Fruit fly (Drosophila melanogaster): Measurements from ENCODE around the gene spi.
A peak's percentile ranks its signal among the peaks of the same experiment; 100 is the strongest.

Gene spi

dm6 chr2L:19575626-19576298 lies 1.4 kb downstream of the spi start (continued):
- TF ChIP-seq Dek (tag; optimal IDR thresholded peaks at IDR 0.05): peak; percentile 95
- TF ChIP-seq CG17359 (tag; optimal IDR thresholded peaks at IDR 0.05): peak; percentile 93
- TF ChIP-seq sima (GFP tag; optimal IDR thresholded peaks at IDR 0.05): peak; percentile 89
- TF ChIP-seq br (optimal IDR thresholded peaks at IDR 0.05): no peak
- peak; percentile 92 for TF ChIP-seq CG32772 (GFP tag; IDR thresholded peaks at IDR 0.05)
- TF ChIP-seq ac (GFP tag; optimal IDR thresholded peaks at IDR 0.05): no peak
- TF ChIP-seq CG15073 (GFP tag; optimal IDR thresholded peaks at IDR 0.05): peak; percentile 80
- peak; percentile 97 for TF ChIP-seq CG3281 (GFP tag; optimal IDR thresholded peaks at IDR 0.05)
- TF ChIP-seq tgo (GFP tag; IDR thresholded peaks at IDR 0.05): peak; percentile 92
- TF ChIP-seq CG15696 (tag; optimal IDR thresholded peaks at IDR 0.05): peak; percentile 87
- TF ChIP-seq sd (tag; optimal IDR thresholded peaks at IDR 0.05): peak; percentile 100
- TF ChIP-seq Gsc (GFP tag; IDR thresholded peaks at IDR 0.05): no peak
- TF ChIP-seq cas (GFP tag; IDR thresholded peaks at IDR 0.05): peak; percentile 74
- TF ChIP-seq CG3838 (GFP tag; optimal IDR thresholded peaks at IDR 0.05): peak; percentile 88
- peak; percentile 74 for TF ChIP-seq CG7928 (GFP tag; optimal IDR thresholded peaks at IDR 0.05)
- peak; percentile 70 for TF ChIP-seq CG5953 (GFP tag; IDR thresholded peaks at IDR 0.05)
- peak; percentile 94 for TF ChIP-seq CG7372 (GFP tag; IDR thresholded peaks at IDR 0.05)
- peak; percentile 90 for TF ChIP-seq abd-A (tag; optimal IDR thresholded peaks at IDR 0.05)
- peak; percentile 98 for TF ChIP-seq CG2712 (tag; optimal IDR thresholded peaks at IDR 0.05)
- peak; percentile 63 for TF ChIP-seq CG43689 (GFP tag; IDR thresholded peaks at IDR 0.05)
- TF ChIP-seq CG15601 (tag; optimal IDR thresholded peaks at IDR 0.05): peak; percentile 91
- TF ChIP-seq otp (GFP tag; IDR thresholded peaks at IDR 0.05): peak; percentile 76; the same call in 2 of the 3 replicates
- no peak for TF ChIP-seq nerfin-2 (GFP tag; IDR thresholded peaks at IDR 0.05; ENCODE audit: partially characterized antibody)
- TF ChIP-seq ssp (GFP tag; IDR thresholded peaks at IDR 0.05): peak; percentile 85
- peak; percentile 77 for TF ChIP-seq CG15479 (GFP tag; optimal IDR thresholded peaks at IDR 0.05)
- peak; percentile 89 for TF ChIP-seq Spps (tag; optimal IDR thresholded peaks at IDR 0.05)
- TF ChIP-seq toy (GFP tag; IDR thresholded peaks at IDR 0.05): peak; percentile 83
- no peak for TF ChIP-seq Scr (GFP tag; IDR thresholded peaks at IDR 0.05; ENCODE audit: partially characterized antibody)
- peak; percentile 80 for TF ChIP-seq Nf-YA (GFP tag; IDR thresholded peaks at IDR 0.05)
- peak; percentile 89 for TF ChIP-seq scrt (GFP tag; optimal IDR thresholded peaks at IDR 0.05)
- no peak for TF ChIP-seq cad (GFP tag; optimal IDR thresholded peaks at IDR 0.05)
- TF ChIP-seq CG11093 (GFP tag; IDR thresholded peaks at IDR 0.05): peak; percentile 94
- peak; percentile 96 for TF ChIP-seq NK7.1 (GFP tag; optimal IDR thresholded peaks at IDR 0.05)
- TF ChIP-seq btn (GFP tag; optimal IDR thresholded peaks at IDR 0.05): peak; percentile 94
- peak; percentile 95 for TF ChIP-seq CG16863 (GFP tag; optimal IDR thresholded peaks at IDR 0.05)
- peak; percentile 92 for TF ChIP-seq Fer3 (tag; optimal IDR thresholded peaks at IDR 0.05)
- TF ChIP-seq HmgZ (tag; optimal IDR thresholded peaks at IDR 0.05): peak; percentile 91
- peak; percentile 76 for TF ChIP-seq TFAM (GFP tag; optimal IDR thresholded peaks at IDR 0.05)
- TF ChIP-seq Jarid2 (GFP tag; optimal IDR thresholded peaks at IDR 0.05): peak; percentile 81
- TF ChIP-seq h (optimal IDR thresholded peaks at IDR 0.05): no peak
- peak; percentile 96 for TF ChIP-seq CG12104 (GFP tag; optimal IDR thresholded peaks at IDR 0.05)
- peak; percentile 98 for TF ChIP-seq HLH54F (GFP tag; optimal IDR thresholded peaks at IDR 0.05)
- no peak for TF ChIP-seq sc (optimal IDR thresholded peaks at IDR 0.05)
- peak; percentile 91 for TF ChIP-seq sc (GFP tag; optimal IDR thresholded peaks at IDR 0.05)
- TF ChIP-seq CG16779 (GFP tag; IDR thresholded peaks at IDR 0.05): peak; percentile 68
- no peak for TF ChIP-seq Dp (GFP tag; optimal IDR thresholded peaks at IDR 0.05)
- peak; percentile 89 for TF ChIP-seq chinmo (GFP tag; IDR thresholded peaks at IDR 0.05; ENCODE audit: partially characterized antibody)
- peak; percentile 93 for TF ChIP-seq CG13123 (GFP tag; optimal IDR thresholded peaks at IDR 0.05)
- TF ChIP-seq D (optimal IDR thresholded peaks at IDR 0.05): peak; percentile 69
- TF ChIP-seq D (GFP tag; optimal IDR thresholded peaks at IDR 0.05): peak; percentile 92
- peak; percentile 92 for TF ChIP-seq CG12071 (GFP tag; optimal IDR thresholded peaks at IDR 0.05)
